Fruit fly (Drosophila melanogaster) S2 (cell line): ENCODE data around the gene Cda5.

ENCODE experiments used
- CG8478 ChIP-seq: fragments of >200 bp; optimal IDR thresholded peaks from 2 replicates; lab custom pipeline; 2018
- CTCF ChIP-seq, 2 experiments: fragments of >200 bp; optimal IDR thresholded peaks; 2 replicates each; lab custom pipeline; 2018

dm6 chr2L:94639-95059 lies 29.4 kb upstream of the Cda5 start, which contains the start of gene Zir:
- TF ChIP-seq CG8478 (no peak), CTCF (optimal IDR thresholded peaks at IDR 0.05; lab: Kevin White, UChicago) (no peak)
